Fruit fly (Drosophila melanogaster): ENCODE results near the gene mrt.

Gene mrt

dm6 chr3R:27246264-27246663 is 36.2 kb downstream of the mrt start (continued):
- TF ChIP-seq CG34224 (GFP tag; IDR thresholded peaks at IDR 0.05; ENCODE audit: partially characterized antibody) (no peak), CG17829 (tag; optimal IDR thresholded peaks at IDR 0.05) (peak; percentile 93), CG6765 (GFP tag; optimal IDR thresholded peaks at IDR 0.05) (peak; percentile 55), CG9437 (GFP tag; optimal IDR thresholded peaks at IDR 0.05) (peak; percentile 82), wor (GFP tag; IDR thresholded peaks at IDR 0.05) (peak; percentile 27; the same call in 1 of the 2 replicates), CG9609 (GFP tag; optimal IDR thresholded peaks at IDR 0.05) (no peak), Hr3 (GFP tag; optimal IDR thresholded peaks at IDR 0.05) (peak; percentile 68), CG4424 (GFP tag; optimal IDR thresholded peaks at IDR 0.05) (peak; percentile 42), CG10959 (GFP tag; IDR thresholded peaks at IDR 0.05) (no peak), Bdp1 (GFP tag; optimal IDR thresholded peaks at IDR 0.05) (no peak), H15 (GFP tag; IDR thresholded peaks at IDR 0.05) (no peak), CG7928 (GFP tag; optimal IDR thresholded peaks at IDR 0.05) (no peak), Eip74EF (GFP tag; optimal IDR thresholded peaks at IDR 0.05) (peak in 1 of 2 experiments; percentile 84), E2f2 (GFP tag; IDR thresholded peaks at IDR 0.05) (peak; percentile 41; the same call in 1 of the 2 replicates), ERR (GFP tag; optimal IDR thresholded peaks at IDR 0.05) (no peak), CG12104 (GFP tag; optimal IDR thresholded peaks at IDR 0.05) (peak; percentile 75), CG7839 (tag; optimal IDR thresholded peaks at IDR 0.05) (peak; percentile 92), CG8281 (tag; optimal IDR thresholded peaks at IDR 0.05) (peak; percentile 57), CG5180 (GFP tag; optimal IDR thresholded peaks at IDR 0.05) (peak; percentile 48), insv (GFP tag; optimal IDR thresholded peaks at IDR 0.05) (no peak), ATbp (GFP tag; optimal IDR thresholded peaks at IDR 0.05) (peak; percentile 53), ro (GFP tag; IDR thresholded peaks at IDR 0.05) (peak; percentile 13; the same call in 1 of the 2 replicates), CG17385 (GFP tag; optimal IDR thresholded peaks at IDR 0.05) (peak; percentile 80), CG7786 (GFP tag; optimal IDR thresholded peaks at IDR 0.05) (no peak), pb (GFP tag; optimal IDR thresholded peaks at IDR 0.05) (no peak), CG14667 (GFP tag; IDR thresholded peaks at IDR 0.05) (peak; percentile 24; the same call in 1 of the 2 replicates), bowl (GFP tag; IDR thresholded peaks at IDR 0.05) (0 out of 2 replicates have a peak, but pooled peaks have one; percentile 6), tap (tag; optimal IDR thresholded peaks at IDR 0.05) (peak; percentile 91), sisA (GFP tag; IDR thresholded peaks at IDR 0.05) (peak; percentile 40; the same call in 1 of the 2 replicates), az2 (GFP tag; optimal IDR thresholded peaks at IDR 0.05) (peak; percentile 67), CG15696 (tag; optimal IDR thresholded peaks at IDR 0.05) (peak; percentile 77), CG10209 (GFP tag; optimal IDR thresholded peaks at IDR 0.05) (peak; percentile 78), dmrt11E (tag; optimal IDR thresholded peaks at IDR 0.05) (peak; percentile 91), HHEX (GFP tag; optimal IDR thresholded peaks at IDR 0.05) (peak; percentile 59), nerfin-1 (tag; optimal IDR thresholded peaks at IDR 0.05) (peak; percentile 87), CG11456 (GFP tag; IDR thresholded peaks at IDR 0.05) (no peak), CG6683 (GFP tag; optimal IDR thresholded peaks at IDR 0.05) (peak; percentile 7), CG13296 (GFP tag; optimal IDR thresholded peaks at IDR 0.05) (peak; percentile 90), CG13894 (tag; optimal IDR thresholded peaks at IDR 0.05) (peak; percentile 7), CG4617 (GFP tag; optimal IDR thresholded peaks at IDR 0.05; ENCODE audit: borderline replicate concordance) (no peak), Spps (tag; optimal IDR thresholded peaks at IDR 0.05) (peak; percentile 76), wek (GFP tag; optimal IDR thresholded peaks at IDR 0.05) (no peak), otp (GFP tag; IDR thresholded peaks at IDR 0.05) (no peak), nom (GFP tag; optimal IDR thresholded peaks at IDR 0.05) (peak; percentile 56), MTF-1 (GFP tag; optimal IDR thresholded peaks at IDR 0.05; ENCODE audit: borderline replicate concordance) (no peak), chinmo (GFP tag; IDR thresholded peaks at IDR 0.05; ENCODE audit: partially characterized antibody) (no peak), CG43689 (GFP tag; IDR thresholded peaks at IDR 0.05) (no peak), crc (GFP tag; optimal IDR thresholded peaks at IDR 0.05) (no peak), CG17568 (GFP tag; optimal IDR thresholded peaks at IDR 0.05) (no peak), Fer1 (GFP tag; optimal IDR thresholded peaks at IDR 0.05) (peak; percentile 81)
